Fruit fly (Drosophila melanogaster): ENCODE data around the gene Dscam4.

dm6 chr3L:8191042-8191613, 47.3 kb upstream of the Dscam4 start, which contains the start of gene MED24:
- TF ChIP-seq CG11294 (GFP tag; IDR thresholded peaks at IDR 0.05) (no peak), salr (GFP tag; optimal IDR thresholded peaks at IDR 0.05) (no peak), CG11902 (GFP tag; optimal IDR thresholded peaks at IDR 0.05) (no peak), CG11762 (GFP tag; optimal IDR thresholded peaks at IDR 0.05; ENCODE audit: insufficient read depth) (no peak), CG6808 (GFP tag; optimal IDR thresholded peaks at IDR 0.05) (no peak), Blimp-1 (GFP tag; optimal IDR thresholded peaks at IDR 0.05) (no peak), Hr39 (GFP tag; optimal IDR thresholded peaks at IDR 0.05) (no peak), CG8319 (GFP tag; optimal IDR thresholded peaks at IDR 0.05) (no peak), fd85E (GFP tag; optimal IDR thresholded peaks at IDR 0.05) (no peak), vri (GFP tag; optimal IDR thresholded peaks at IDR 0.05) (no peak), Smox (GFP tag; optimal IDR thresholded peaks at IDR 0.05) (no peak), CG6792 (GFP tag; optimal IDR thresholded peaks at IDR 0.05) (no peak), CG8632 (GFP tag; optimal IDR thresholded peaks at IDR 0.05) (no peak), Sox14 (GFP tag; optimal IDR thresholded peaks at IDR 0.05) (no peak)

Data from whole organism, prepupa.